Fruit fly (Drosophila melanogaster) whole organism, embryonic: ENCODE results near the gene VhaSFD.
A peak's percentile ranks its signal among the peaks of the same experiment; 100 is the strongest.

Experiments used
- BEAF-32 ChIP-seq: fragments of 200-800 bp; sonication (Bioruptor generic); optimal IDR thresholded peaks from 3 replicates; lab custom pipeline; 2017; ENCODE audit warnings: missing biosample characterization, missing genetic modification characterization, mild to moderate bottlenecking, moderate library complexity, missing genetic modification reagents
- CG10267 ChIP-seq: fragments of 200-800 bp; sonication (Bioruptor generic); optimal IDR thresholded peaks from 2 replicates; lab custom pipeline; 2018; ENCODE audit warnings: missing biosample characterization, mild to moderate bottlenecking, missing genetic modification characterization, moderate library complexity
- CG10274 ChIP-seq: fragments of 200-800 bp; sonication (Bioruptor generic); optimal IDR thresholded peaks from 3 replicates; lab custom pipeline; 2017; ENCODE audit warnings: missing biosample characterization, mild to moderate bottlenecking, missing genetic modification characterization
- CG13287 ChIP-seq: fragments of 200-800 bp; sonication (Bioruptor generic); IDR thresholded peaks from 2 replicates; pipeline ENCODE4 v1.3.6; 2022; ENCODE audit warnings: missing biosample characterization, missing genetic modification characterization; ENCODE audit not compliant: partially characterized antibody
- CG15514 ChIP-seq: fragments of 200-800 bp; sonication (Bioruptor generic); optimal IDR thresholded peaks from 3 replicates; lab custom pipeline; 2017; ENCODE audit warnings: missing biosample characterization, missing genetic modification characterization, mild to moderate bottlenecking, moderate library complexity, missing genetic modification reagents
- CG15696 ChIP-seq: fragments of 200-800 bp; sonication (Bioruptor generic); optimal IDR thresholded peaks from 2 replicates; lab custom pipeline; 2019; ENCODE audit warnings: missing biosample characterization, mild to moderate bottlenecking, missing genetic modification characterization, moderate library complexity
- CG17912 ChIP-seq: fragments of 200-800 bp; sonication (Bioruptor generic); optimal IDR thresholded peaks from 2 replicates; lab custom pipeline; 2018; ENCODE audit warnings: missing biosample characterization, mild to moderate bottlenecking, missing genetic modification characterization
- CG2889 ChIP-seq: fragments of 200-800 bp; sonication (Bioruptor generic); IDR thresholded peaks from 3 replicates; pipeline ENCODE4 v1.3.6; 2022; ENCODE audit warnings: missing biosample characterization, missing genetic modification characterization
- CG31365 ChIP-seq: fragments of 200-800 bp; sonication (Bioruptor generic); optimal IDR thresholded peaks from 2 replicates; lab custom pipeline; 2018; ENCODE audit warnings: missing biosample characterization, mild to moderate bottlenecking, missing genetic modification characterization
- CG31441 ChIP-seq: fragments of 200-800 bp; sonication (Bioruptor generic); IDR thresholded peaks from 2 replicates; pipeline ENCODE4 v1.3.6; 2022; ENCODE audit warnings: missing biosample characterization, missing genetic modification characterization
- CG32532 ChIP-seq: fragments of 200-800 bp; sonication (Bioruptor generic); IDR thresholded peaks from 2 replicates; pipeline ENCODE4 v1.3.6; 2022; ENCODE audit warnings: missing biosample characterization, missing genetic modification characterization
- CG33557 ChIP-seq: fragments of 200-800 bp; sonication (Bioruptor generic); optimal IDR thresholded peaks from 2 replicates; lab custom pipeline; 2019; ENCODE audit warnings: missing biosample characterization, mild to moderate bottlenecking, missing genetic modification characterization, moderate library complexity
- CG4424 ChIP-seq: fragments of 200-800 bp; sonication (Bioruptor generic); optimal IDR thresholded peaks from 3 replicates; lab custom pipeline; 2016; ENCODE audit warnings: missing biosample characterization, missing genetic modification characterization
- CG6689 ChIP-seq: fragments of 200-800 bp; sonication (Bioruptor generic); IDR thresholded peaks from 2 replicates; pipeline ENCODE4 v1.3.6; 2022; ENCODE audit warnings: missing biosample characterization, missing genetic modification characterization
- CG8089 ChIP-seq: fragments of 200-800 bp; sonication (Bioruptor generic); optimal IDR thresholded peaks from 3 replicates; lab custom pipeline; 2016; ENCODE audit warnings: missing biosample characterization, missing genetic modification characterization
- CG8281 ChIP-seq: fragments of 200-800 bp; sonication (Bioruptor generic); optimal IDR thresholded peaks from 2 replicates; lab custom pipeline; 2018; ENCODE audit warnings: missing biosample characterization, mild to moderate bottlenecking, missing genetic modification characterization, moderate library complexity
- CG9437 ChIP-seq: fragments of 200-800 bp; sonication (Bioruptor generic); optimal IDR thresholded peaks from 2 replicates; lab custom pipeline; 2018; ENCODE audit warnings: missing biosample characterization, mild to moderate bottlenecking, missing genetic modification characterization
- CHES-1-like ChIP-seq: fragments of 200-800 bp; sonication (Bioruptor generic); optimal IDR thresholded peaks from 2 replicates; lab custom pipeline; 2016; ENCODE audit warnings: missing biosample characterization, missing genetic modification characterization
- Ets65A ChIP-seq: fragments of 200-800 bp; sonication (Bioruptor generic); peaks from one replicate; lab custom pipeline; 2016; ENCODE audit warnings: missing biosample characterization, missing genetic modification characterization
- Gsc ChIP-seq: fragments of 200-800 bp; sonication (Bioruptor generic); IDR thresholded peaks from 2 replicates; pipeline ENCODE4 v1.3.6; 2022; ENCODE audit warnings: missing biosample characterization, missing genetic modification characterization
- Oli ChIP-seq: fragments of 200-800 bp; sonication (Bioruptor generic); optimal IDR thresholded peaks from 2 replicates; lab custom pipeline; 2018; ENCODE audit warnings: missing biosample characterization, mild to moderate bottlenecking, missing genetic modification characterization, moderate library complexity
- Rx ChIP-seq: fragments of 200-800 bp; sonication (Bioruptor generic); IDR thresholded peaks from 2 replicates; pipeline ENCODE4 v1.3.6; 2022; ENCODE audit warnings: missing biosample characterization, missing genetic modification characterization
- amos ChIP-seq: fragments of 200-800 bp; sonication (Bioruptor generic); IDR thresholded peaks from 2 replicates; pipeline ENCODE4 v1.3.6; 2022; ENCODE audit warnings: missing biosample characterization, missing genetic modification characterization; ENCODE audit not compliant: partially characterized antibody
- bab2 ChIP-seq: fragments of 200-800 bp; sonication (Bioruptor generic); optimal IDR thresholded peaks from 2 replicates; lab custom pipeline; 2016; ENCODE audit warnings: missing biosample characterization, missing genetic modification characterization
- bbx ChIP-seq: fragments of 200-800 bp; sonication (Bioruptor generic); IDR thresholded peaks from 2 replicates; pipeline ENCODE4 v1.3.6; 2022; ENCODE audit warnings: missing biosample characterization, missing genetic modification characterization; ENCODE audit not compliant: partially characterized antibody
- caup ChIP-seq: fragments of 200-800 bp; sonication (Bioruptor generic); optimal IDR thresholded peaks from 3 replicates; lab custom pipeline; 2017; ENCODE audit warnings: missing biosample characterization, mild to moderate bottlenecking, missing genetic modification characterization, moderate library complexity; ENCODE audit not compliant: severe bottlenecking
- ci ChIP-seq: fragments of 200-800 bp; sonication (Bioruptor generic); IDR thresholded peaks from 3 replicates; pipeline ENCODE4 v1.3.6; 2022; ENCODE audit warnings: missing biosample characterization, missing genetic modification characterization
- crol ChIP-seq: fragments of 200-800 bp; sonication (Bioruptor generic); IDR thresholded peaks from 2 replicates; pipeline ENCODE4 v1.3.6; 2022; ENCODE audit warnings: missing biosample characterization, missing genetic modification characterization
- fru ChIP-seq: fragments of >200 bp; optimal IDR thresholded peaks from 2 replicates; lab custom pipeline; 2017
- gce ChIP-seq: fragments of 200-800 bp; sonication (Bioruptor generic); IDR thresholded peaks from 3 replicates; pipeline ENCODE4 v1.3.6; 2022; ENCODE audit warnings: missing biosample characterization, missing genetic modification characterization
- gcm ChIP-seq: fragments of 200-800 bp; sonication (Bioruptor generic); optimal IDR thresholded peaks from 2 replicates; lab custom pipeline; 2019; ENCODE audit warnings: missing biosample characterization, mild to moderate bottlenecking, missing genetic modification characterization, moderate library complexity
- gem ChIP-seq: fragments of 200-800 bp; sonication (Bioruptor generic); optimal IDR thresholded peaks from 2 replicates; lab custom pipeline; 2019; ENCODE audit warnings: missing biosample characterization, mild to moderate bottlenecking, missing genetic modification characterization, moderate library complexity
- grau ChIP-seq: fragments of 200-800 bp; optimal IDR thresholded peaks from 3 replicates; lab custom pipeline; 2019; ENCODE audit warnings: missing biosample characterization, mild to moderate bottlenecking, missing genetic modification characterization, moderate library complexity
- insv ChIP-seq, 2 experiments: fragments of 200-800 bp; sonication (Bioruptor generic); optimal IDR thresholded peaks; 3 replicates each; lab custom pipeline; 2016 to 2018; ENCODE audit warnings: missing biosample characterization in 2 of 2, missing genetic modification characterization in 2 of 2
- kay ChIP-seq: fragments of 200-800 bp; sonication (Bioruptor generic); optimal IDR thresholded peaks from 2 replicates; lab custom pipeline; 2016; ENCODE audit warnings: missing biosample characterization, missing genetic modification characterization
- kni ChIP-seq: fragments of 200-800 bp; sonication (Bioruptor generic); optimal IDR thresholded peaks from 3 replicates; lab custom pipeline; 2017; ENCODE audit warnings: mild to moderate bottlenecking, missing biosample characterization, missing genetic modification reagents, missing genetic modification characterization
- lov ChIP-seq, 2 experiments: fragments of 200-800 bp in 1 of 2; fragments of >200 bp in 1 of 2; sonication (Bioruptor generic) in 1 of 2; IDR thresholded peaks in 1 of 2; optimal IDR thresholded peaks in 1 of 2; 2 replicates in 1 of 2; 3 replicates in 1 of 2; pipeline versions ENCODE4 v1.3.6 to Lab custom; 2017 to 2022; ENCODE audit warnings: missing biosample characterization in 1 of 2, missing genetic modification characterization in 1 of 2
- nom ChIP-seq: fragments of 200-800 bp; sonication (Bioruptor generic); optimal IDR thresholded peaks from 2 replicates; lab custom pipeline; 2017; ENCODE audit warnings: missing biosample characterization, missing genetic modification characterization, mild to moderate bottlenecking, moderate library complexity, missing genetic modification reagents
- pfk ChIP-seq: fragments of 200-800 bp; sonication (Bioruptor generic); optimal IDR thresholded peaks from 2 replicates; lab custom pipeline; 2018; ENCODE audit warnings: missing biosample characterization, mild to moderate bottlenecking, missing genetic modification characterization, moderate library complexity
- pita ChIP-seq: fragments of 200-800 bp; sonication (Bioruptor generic); optimal IDR thresholded peaks from 2 replicates; lab custom pipeline; 2017; ENCODE audit warnings: missing biosample characterization, mild to moderate bottlenecking, missing genetic modification characterization
- salm ChIP-seq: fragments of 200-800 bp; sonication (Bioruptor generic); optimal IDR thresholded peaks from 2 replicates; lab custom pipeline; 2018; ENCODE audit warnings: missing biosample characterization, mild to moderate bottlenecking, missing genetic modification characterization
- so ChIP-seq: fragments of 200-800 bp; sonication (Bioruptor generic); IDR thresholded peaks from 3 replicates; pipeline ENCODE4 v1.3.6; 2022; ENCODE audit warnings: missing biosample characterization, missing genetic modification characterization
- tgo ChIP-seq: fragments of 200-800 bp; sonication (Bioruptor generic); IDR thresholded peaks from 3 replicates; pipeline ENCODE4 v1.3.6; 2022; ENCODE audit warnings: missing biosample characterization, missing genetic modification characterization
- tin ChIP-seq: fragments of 200-800 bp; sonication (Bioruptor generic); optimal IDR thresholded peaks from 3 replicates; lab custom pipeline; 2016; ENCODE audit warnings: missing biosample characterization, missing genetic modification characterization
- wek ChIP-seq: fragments of 200-800 bp; sonication (Bioruptor generic); optimal IDR thresholded peaks from 3 replicates; lab custom pipeline; 2018; ENCODE audit warnings: missing biosample characterization, mild to moderate bottlenecking, missing genetic modification characterization, moderate library complexity
- z ChIP-seq: fragments of 200-800 bp; sonication (Bioruptor generic); IDR thresholded peaks from 3 replicates; pipeline ENCODE4 v1.3.6; 2022; ENCODE audit warnings: missing biosample characterization, missing genetic modification characterization
- zen ChIP-seq: fragments of 200-800 bp; sonication (Bioruptor generic); optimal IDR thresholded peaks from 3 replicates; lab custom pipeline; 2018; ENCODE audit warnings: missing biosample characterization, mild to moderate bottlenecking, missing genetic modification characterization, moderate library complexity

VhaSFD gene

dm6 chr2L:16720707-16721700 lies 6.6 kb downstream of the VhaSFD start (continued):
- TF ChIP-seq caup (GFP tag; lab: Kevin White, UChicago), result peak; percentile 81
- TF ChIP-seq Oli (tag; lab: Kevin White, UChicago), result peak; percentile 84
- no peak for TF ChIP-seq CG13287 (GFP tag; lab: Robert Waterston, UW)
- peak; percentile 97 for TF ChIP-seq ci
- TF ChIP-seq z (GFP tag; lab: Robert Waterston, UW), result peak; percentile 62
- peak; percentile 94 for TF ChIP-seq so (GFP tag; lab: Robert Waterston, UW)
- TF ChIP-seq CG15514 (GFP tag; lab: Kevin White, UChicago), result peak; percentile 79
- TF ChIP-seq pfk (GFP tag; lab: Kevin White, UChicago), result no peak
- TF ChIP-seq salm, result peak; percentile 73
- peak; percentile 71 for TF ChIP-seq CG9437
- peak; percentile 91 for TF ChIP-seq Rx (GFP tag; lab: Robert Waterston, UW)
- peak; percentile 96 for TF ChIP-seq CG6689 (GFP tag; lab: Robert Waterston, UW)
- peak; percentile 31 for TF ChIP-seq crol
- TF ChIP-seq bab2 (GFP tag; lab: Kevin White, UChicago), result peak; percentile 78
- peak; percentile 95 for TF ChIP-seq CG32532 (GFP tag; lab: Robert Waterston, UW)
- TF ChIP-seq grau (tag; lab: Kevin White, UChicago), result peak; percentile 83
- TF ChIP-seq CG4424, result peak; percentile 95
- TF ChIP-seq CG17912 (GFP tag; lab: Kevin White, UChicago), result peak; percentile 54
- TF ChIP-seq bbx, result 0 out of 2 replicates have a peak, but pooled peaks have one; percentile 17
- no peak for TF ChIP-seq kni (GFP tag; lab: Kevin White, UChicago)
- peak in 1 of 2 experiments; percentile 52 for TF ChIP-seq insv (GFP tag; optimal IDR thresholded peaks at IDR 0.05; lab: Kevin White, UChicago)
- TF ChIP-seq CG10267 (tag; lab: Kevin White, UChicago), result peak; percentile 85
- TF ChIP-seq BEAF-32 (GFP tag; lab: Kevin White, UChicago), result no peak
- no peak; the same call in 1 of the 2 replicates for TF ChIP-seq amos (GFP tag; lab: Robert Waterston, UW)
- peak; percentile 87 for TF ChIP-seq CG2889 (GFP tag; lab: Robert Waterston, UW)
- no peak for TF ChIP-seq fru (lab: Kevin White, UChicago)
- TF ChIP-seq CG31365 (tag; lab: Kevin White, UChicago), result peak; percentile 46
- peak; percentile 96 for TF ChIP-seq tgo (GFP tag; lab: Robert Waterston, UW)
- TF ChIP-seq CG8281 (tag; lab: Kevin White, UChicago), result peak; percentile 71
- peak; percentile 32 for TF ChIP-seq CHES-1-like (GFP tag; lab: Kevin White, UChicago)
- TF ChIP-seq zen (tag; lab: Kevin White, UChicago), result peak; percentile 97
- TF ChIP-seq nom, result peak; percentile 87
- TF ChIP-seq lov (optimal IDR thresholded peaks at IDR 0.05; lab: Kevin White, UChicago), result no peak
- peak; percentile 95 for TF ChIP-seq lov (GFP tag; IDR thresholded peaks at IDR 0.05; lab: Robert Waterston, UW)
- peak; percentile 92 for TF ChIP-seq tin (GFP tag; lab: Kevin White, UChicago)
- peak; percentile 86 for TF ChIP-seq gcm (GFP tag; lab: Kevin White, UChicago)
- no peak; the same call in none of the 2 replicates for TF ChIP-seq Gsc (GFP tag; lab: Robert Waterston, UW)
- TF ChIP-seq kay, result peak; percentile 93
- TF ChIP-seq Ets65A (GFP tag; lab: Kevin White, UChicago), result peak; percentile 97
- peak; percentile 94 for TF ChIP-seq CG31441 (GFP tag; lab: Robert Waterston, UW)
- no peak for TF ChIP-seq CG33557 (GFP tag; lab: Kevin White, UChicago)
- peak; percentile 76 for TF ChIP-seq CG15696 (tag; lab: Kevin White, UChicago)
- TF ChIP-seq wek, result peak; percentile 41
- TF ChIP-seq gce (GFP tag; lab: Robert Waterston, UW), result peak; percentile 92
- peak; percentile 92 for TF ChIP-seq gem (tag; lab: Kevin White, UChicago)
- TF ChIP-seq CG8089, result peak; percentile 58
- TF ChIP-seq pita (GFP tag; lab: Kevin White, UChicago), result no peak
- peak; percentile 75 for TF ChIP-seq CG10274 (GFP tag; lab: Kevin White, UChicago)
